Worm (Caenorhabditis elegans): ENCODE results near the gene nep-21.

- TF ChIP-seq him-1 (tag; optimal IDR thresholded peaks at IDR 0.05) (no peak), W03F9.2 (tag; optimal IDR thresholded peaks at IDR 0.05) (no peak)
Observed at ce11 chrV:14243904-14244303, 17.6 kb upstream of the nep-21 start, which contains the start of gene sre-7.
